Fruit fly (Drosophila melanogaster) whole organism, prepupa: ENCODE data around the gene CG42305.

Experiments
- OdsH ChIP-seq: fragments of 200-800 bp; sonication (Bioruptor generic); optimal IDR thresholded peaks from 3 replicates; lab custom pipeline; 2016; ENCODE audit warnings: missing biosample characterization, missing genetic modification characterization
- esn ChIP-seq: fragments of 200-800 bp; sonication (Bioruptor generic); optimal IDR thresholded peaks from 2 replicates; lab custom pipeline; 2016; ENCODE audit warnings: missing biosample characterization, mild to moderate bottlenecking, missing genetic modification characterization, moderate library complexity

DNA sequence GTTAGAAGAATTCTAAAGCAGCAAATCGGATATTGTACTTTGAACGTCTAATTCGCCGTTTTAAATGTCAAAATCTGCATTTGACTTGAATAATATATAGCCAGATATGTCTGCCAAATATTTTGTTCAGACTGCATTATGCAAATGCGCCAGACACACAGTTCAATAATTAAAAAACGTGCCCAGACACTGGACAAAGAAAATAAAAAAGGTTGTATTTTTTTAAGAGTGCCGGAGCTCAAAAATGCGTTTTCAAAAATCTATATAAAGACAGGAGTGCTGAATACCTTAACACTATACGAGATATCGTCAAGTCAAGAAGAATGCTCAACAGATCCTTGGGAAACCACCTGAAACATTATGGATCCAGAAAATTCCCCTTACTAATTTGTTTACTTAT lies at the start of gene CG42305, which contains the start of gene CG17325:
- TF ChIP-seq OdsH (GFP tag; lab: Kevin White, UChicago) (no peak), esn (GFP tag; lab: Kevin White, UChicago) (no peak)
